Fruit fly (Drosophila melanogaster): ENCODE measurements around the gene dac.

The dac gene

dm6 chr2L:16448451-16449206 is 37.2 kb downstream of the dac start, which contains the start of gene CG5888 (continued):
- TF ChIP-seq fd3F (GFP tag; optimal IDR thresholded peaks at IDR 0.05) (peak; percentile 2), CG18476 (GFP tag; optimal IDR thresholded peaks at IDR 0.05) (no peak), Atf6 (GFP tag; IDR thresholded peaks at IDR 0.05) (no peak), CG13287 (GFP tag; IDR thresholded peaks at IDR 0.05; ENCODE audit: partially characterized antibody) (no peak), CG13123 (GFP tag; optimal IDR thresholded peaks at IDR 0.05) (no peak), Optix (GFP tag; IDR thresholded peaks at IDR 0.05) (no peak), Ssrp (tag; optimal IDR thresholded peaks at IDR 0.05) (no peak), klu (GFP tag; IDR thresholded peaks at IDR 0.05) (peak; percentile 43; the same call in 1 of the 2 replicates), bab2 (GFP tag; optimal IDR thresholded peaks at IDR 0.05) (no peak), CG2129 (GFP tag; IDR thresholded peaks at IDR 0.05; ENCODE audit: partially characterized antibody) (no peak), maf-S (GFP tag; optimal IDR thresholded peaks at IDR 0.05) (no peak), CG7928 (GFP tag; optimal IDR thresholded peaks at IDR 0.05) (no peak), odd (GFP tag; optimal IDR thresholded peaks at IDR 0.05) (peak; percentile 74), HLH3B (GFP tag; IDR thresholded peaks at IDR 0.05) (peak; percentile 65), crp (GFP tag; optimal IDR thresholded peaks at IDR 0.05) (no peak), Xbp1 (GFP tag; optimal IDR thresholded peaks at IDR 0.05) (peak; percentile 34), Trl (optimal IDR thresholded peaks at IDR 0.05) (peak; percentile 12 to 27), Trl (GFP tag; optimal IDR thresholded peaks at IDR 0.05) (no peak), bcd (GFP tag; optimal IDR thresholded peaks at IDR 0.05) (peak; percentile 0), Mrtf (GFP tag; IDR thresholded peaks at IDR 0.05) (no peak), vvl (GFP tag; IDR thresholded peaks at IDR 0.05) (peak; percentile 79), dm (GFP tag; optimal IDR thresholded peaks at IDR 0.05) (no peak), ftz-f1 (GFP tag; optimal IDR thresholded peaks at IDR 0.05) (no peak), H15 (GFP tag; IDR thresholded peaks at IDR 0.05) (no peak; the same call in 2 of the 3 replicates), Nf-YA (GFP tag; IDR thresholded peaks at IDR 0.05) (0 out of 2 replicates have a peak, but pooled peaks have one; percentile 22), CG18011 (GFP tag; optimal IDR thresholded peaks at IDR 0.05) (no peak), CG11456 (GFP tag; IDR thresholded peaks at IDR 0.05) (peak; percentile 56; the same call in 1 of the 3 replicates), nerfin-2 (GFP tag; IDR thresholded peaks at IDR 0.05; ENCODE audit: partially characterized antibody) (no peak), CG7372 (GFP tag; IDR thresholded peaks at IDR 0.05) (peak; percentile 52; the same call in 1 of the 2 replicates), row (GFP tag; IDR thresholded peaks at IDR 0.05) (peak; percentile 87), CG32772 (GFP tag; IDR thresholded peaks at IDR 0.05) (peak; percentile 59), Fer3 (tag; optimal IDR thresholded peaks at IDR 0.05) (no peak), Nf-YB (GFP tag; optimal IDR thresholded peaks at IDR 0.05) (peak; percentile 59), NC2α (GFP tag; optimal IDR thresholded peaks at IDR 0.05) (no peak), Awh (GFP tag; IDR thresholded peaks at IDR 0.05) (peak; percentile 70; the same call in 1 of the 2 replicates), da (GFP tag; optimal IDR thresholded peaks at IDR 0.05) (no peak), bowl (GFP tag; IDR thresholded peaks at IDR 0.05) (peak; percentile 35; the same call in 1 of the 2 replicates), Hr51 (GFP tag; optimal IDR thresholded peaks at IDR 0.05) (peak in 1 of 2 experiments; percentile 78), chn (GFP tag; optimal IDR thresholded peaks at IDR 0.05) (no peak), CG2712 (tag; optimal IDR thresholded peaks at IDR 0.05) (peak; percentile 73), CG4707 (GFP tag; optimal IDR thresholded peaks at IDR 0.05) (no peak), bigmax (GFP tag; optimal IDR thresholded peaks at IDR 0.05) (no peak), CG11504 (tag; optimal IDR thresholded peaks at IDR 0.05) (peak; percentile 77), CG15011 (GFP tag; optimal IDR thresholded peaks at IDR 0.05) (no peak), CG11085 (GFP tag; IDR thresholded peaks at IDR 0.05) (no peak), Dref (GFP tag; IDR thresholded peaks at IDR 0.05) (no peak), emc (GFP tag; optimal IDR thresholded peaks at IDR 0.05) (no peak), CG11398 (GFP tag; optimal IDR thresholded peaks at IDR 0.05) (no peak), CG10431 (GFP tag; optimal IDR thresholded peaks at IDR 0.05) (peak; percentile 64), ac (GFP tag; optimal IDR thresholded peaks at IDR 0.05) (peak; percentile 63)

Measured in whole organism, embryonic.